Worm (Caenorhabditis elegans) whole organism, young adult: ENCODE data around the gene sec-24.1.

Experiments used
- ets-4 ChIP-seq: fragments of 200-800 bp; sonication (Bioruptor generic); optimal IDR thresholded peaks from 2 replicates; lab custom pipeline; 2018; ENCODE audit warnings: mild to moderate bottlenecking, missing genetic modification characterization, missing compliant biosample characterization
- mel-28 ChIP-seq: sonication (generic microtip); optimal IDR thresholded peaks from 2 replicates; lab custom pipeline; 2016; ENCODE audit warnings: borderline replicate concordance, mild to moderate bottlenecking, missing genetic modification characterization, missing compliant biosample characterization
- snpc-4 ChIP-seq, 5 experiments: fragments of 150-350 bp in 1 of 5; sonication (generic microtip) in 4 of 5; optimal IDR thresholded peaks; 2 replicates each; lab custom pipeline; 2014 to 2018; ENCODE audit warnings: missing genetic modification characterization in 5 of 5, missing biosample characterization in 3 of 5, antibody characterized with exemption in 2 of 5, mild to moderate bottlenecking in 2 of 5, missing compliant biosample characterization in 2 of 5, missing genotype in 2 of 5, moderate library complexity in 2 of 5, missing genetic modification reagents in 1 of 5
- ztf-3 ChIP-seq: fragments of 200-800 bp; sonication (Bioruptor generic); optimal IDR thresholded peaks from 2 replicates; lab custom pipeline; 2018; ENCODE audit warnings: mild to moderate bottlenecking, missing genetic modification characterization, missing compliant biosample characterization

- TF ChIP-seq ets-4 (GFP tag; lab: Kevin White, UChicago) (no peak), ztf-3 (GFP tag; lab: Kevin White, UChicago) (no peak), snpc-4 (GFP tag; optimal IDR thresholded peaks at IDR 0.05; lab: Kevin White, UChicago) (no peak), snpc-4 (tag; optimal IDR thresholded peaks at IDR 0.05; lab: Kevin White, UChicago) (no peak), mel-28 (tag; lab: Kevin White, UChicago) (no peak)
Measured at ce11 chrIV:11526189-11526588, 39.8 kb downstream of the sec-24.1 start.
